Worm (Caenorhabditis elegans): ENCODE measurements around the gene T14B4.8.

- TF ChIP-seq fax-1 (tag; optimal IDR thresholded peaks at IDR 0.05), result no peak
- no peak for TF ChIP-seq pqm-1 (tag; optimal IDR thresholded peaks at IDR 0.05)
- TF ChIP-seq fkh-10 (GFP tag; optimal IDR thresholded peaks at IDR 0.05), result no peak
- TF ChIP-seq ceh-6 (GFP tag; optimal IDR thresholded peaks at IDR 0.05), result no peak
- no peak for TF ChIP-seq ceh-24 (tag; optimal IDR thresholded peaks at IDR 0.05)
These were observed 23.7 kb upstream of the T14B4.8 start, which contains the start of gene F41G3.21 for ce11 chrII:6752850-6753249.

Measured in whole organism, late embryonic.